Worm (Caenorhabditis elegans): Measurements from ENCODE around the gene C55A6.7.

DNA sequence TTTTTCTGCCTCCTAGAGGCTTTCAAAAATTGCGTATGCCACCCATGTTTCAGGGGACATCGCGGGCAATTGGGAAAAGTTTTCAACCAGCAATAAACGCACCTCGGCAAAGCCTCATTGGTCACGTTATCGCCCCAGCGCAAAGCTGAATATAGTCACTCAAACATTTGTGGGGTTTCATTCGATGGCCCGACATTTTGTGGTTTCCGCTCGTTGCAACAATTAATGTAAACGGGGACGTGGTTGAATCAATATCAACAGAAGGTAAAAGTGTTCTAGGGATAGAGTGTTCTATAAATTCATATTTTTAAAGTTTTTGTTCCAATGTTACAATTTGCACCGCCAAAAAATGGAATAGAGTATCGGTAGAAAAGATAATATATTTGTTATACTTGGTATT lies 32.0 kb downstream of the C55A6.7 start:
- TF ChIP-seq hmg-4 (GFP tag; optimal IDR thresholded peaks at IDR 0.05) (no peak), aly-1 (tag; optimal IDR thresholded peaks at IDR 0.05) (no peak), B0310.2 (tag; optimal IDR thresholded peaks at IDR 0.05) (no peak)

All from whole organism, early embryonic.